Worm (Caenorhabditis elegans): ENCODE measurements around the gene T06C12.14.
"Not testable (repeated sequence)": the region's sequence is repeated elsewhere in the genome, so short reads cannot be mapped to it uniquely, and the experiment has no call there.

The T06C12.14 gene

DNA sequence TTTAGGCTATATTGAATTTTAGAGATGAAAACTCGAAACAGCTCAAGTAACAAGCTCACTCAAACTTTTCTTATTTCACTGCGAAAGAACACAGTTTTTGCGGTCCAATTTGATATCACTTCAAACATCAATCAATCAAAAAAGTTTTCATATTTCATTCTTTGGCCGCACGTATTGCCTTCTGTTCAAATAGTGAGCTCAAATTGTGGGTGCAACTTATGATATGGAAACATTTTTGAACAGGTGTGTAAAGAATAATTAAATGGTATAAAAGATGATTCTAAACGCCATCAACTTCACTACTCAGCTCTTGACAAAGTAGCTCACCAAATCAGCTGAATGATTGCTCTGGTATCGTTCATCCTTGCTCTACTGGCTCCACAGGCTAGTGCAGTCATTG is at the start of gene T06C12.14:
T06C12.14 (plus strand) TSS at position 301 of the 400 bp plus-strand sequence.
- no peak for TF ChIP-seq ztf-28 (GFP tag; IDR thresholded peaks at IDR 0.05)
- TF ChIP-seq ztf-6 (GFP tag; IDR thresholded peaks at IDR 0.05) = no peak
- no peak for TF ChIP-seq nfyb-1 (GFP tag; IDR thresholded peaks at IDR 0.05)
- no peak for TF ChIP-seq cebp-1 (GFP tag; IDR thresholded peaks at IDR 0.05)
- no peak for TF ChIP-seq cebp-1 (tag; optimal IDR thresholded peaks at IDR 0.05)
- no peak for TF ChIP-seq ztf-18 (tag; optimal IDR thresholded peaks at IDR 0.05)

DNA sequence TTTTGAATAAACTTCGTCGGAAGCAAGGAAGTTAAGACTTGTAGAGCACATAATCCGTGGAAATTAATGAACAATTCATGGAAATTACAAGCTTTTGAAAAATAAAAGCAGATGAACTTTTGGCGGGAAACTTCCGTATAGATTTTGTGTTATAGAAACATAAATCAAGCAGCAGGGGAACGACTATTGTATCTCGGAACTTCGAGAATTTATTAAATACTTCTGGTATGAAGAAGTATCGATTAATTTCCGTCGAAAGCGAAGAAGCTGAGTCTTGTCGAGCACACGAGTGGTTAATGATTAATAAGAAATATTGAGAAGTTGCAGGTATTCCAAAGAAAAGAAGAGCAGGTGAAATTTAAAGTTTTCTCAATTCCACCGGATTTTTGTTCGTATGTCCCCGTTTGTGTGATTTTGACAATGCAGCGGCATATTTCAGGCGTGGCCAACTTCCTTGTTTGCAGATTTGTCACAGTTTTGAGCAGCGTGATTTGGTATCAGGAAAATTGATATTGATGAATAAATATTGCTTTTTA is 49.5 kb upstream of the T06C12.14 start, which contains the start of gene srh-147:
srh-147 (minus strand) TSS at position 51 of the 536 bp plus-strand sequence.
- TF ChIP-seq unc-130 (GFP tag; optimal IDR thresholded peaks at IDR 0.05); egrh-3 (GFP tag; IDR thresholded peaks at IDR 0.05); sdz-38 (tag; optimal IDR thresholded peaks at IDR 0.05): not testable (repeated sequence)

DNA sequence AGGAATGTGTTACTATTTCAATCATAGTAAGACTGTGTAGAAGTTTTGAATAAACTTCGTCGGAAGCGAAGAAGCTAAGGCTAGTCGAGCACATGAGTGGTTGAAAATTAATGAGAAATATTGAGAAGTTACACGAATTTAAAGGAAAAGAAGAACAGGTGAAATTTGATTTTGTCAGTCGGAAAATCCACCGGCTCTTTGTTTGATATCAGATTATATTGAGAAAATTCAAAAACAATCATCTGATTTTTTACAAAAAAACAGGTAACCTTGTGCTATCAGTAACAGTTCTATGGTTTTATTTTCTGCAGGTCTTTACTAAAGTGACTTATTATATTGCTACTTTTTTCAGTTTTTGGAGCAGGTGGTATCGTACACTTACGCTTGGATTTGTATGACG is 41.5 kb upstream of the T06C12.14 start, which contains the start of gene srh-148:
srh-148 (minus strand) TSS at position 101 of the 400 bp plus-strand sequence.
- TF ChIP-seq aptf-3 (GFP tag; IDR thresholded peaks at IDR 0.05) (no peak), hsf-1 (GFP tag; IDR thresholded peaks at IDR 0.05) (no peak), mes-4 (tag; optimal IDR thresholded peaks at IDR 0.05) (no peak), egrh-3 (GFP tag; IDR thresholded peaks at IDR 0.05) (no peak), rec-8 (tag; optimal IDR thresholded peaks at IDR 0.05) (no peak), madf-8 (GFP tag; conservative IDR thresholded peaks at IDR 0.05) (no peak), lir-1 (GFP tag; conservative IDR thresholded peaks at IDR 0.05) (no peak), nhr-120 (GFP tag; IDR thresholded peaks at IDR 0.05) (no peak), efl-1 (GFP tag; optimal IDR thresholded peaks at IDR 0.05) (no peak), ztf-22 (GFP tag; optimal IDR thresholded peaks at IDR 0.05) (no peak), lag-1 (GFP tag; IDR thresholded peaks at IDR 0.05) (no peak), let-607 (tag; optimal IDR thresholded peaks at IDR 0.05) (no peak), fkh-3 (tag; optimal IDR thresholded peaks at IDR 0.05) (no peak), egl-18 (GFP tag; IDR thresholded peaks at IDR 0.05) (no peak), ztf-26 (tag; optimal IDR thresholded peaks at IDR 0.05) (no peak), die-1 (tag; optimal IDR thresholded peaks at IDR 0.05) (no peak), F57A8.1 (GFP tag; optimal IDR thresholded peaks at IDR 0.05) (no peak), hlh-12 (tag; optimal IDR thresholded peaks at IDR 0.05) (no peak), snpc-1.3 (tag; optimal IDR thresholded peaks at IDR 0.05; ENCODE audit: insufficient read depth) (no peak), B0035.1 (tag; optimal IDR thresholded peaks at IDR 0.05) (no peak)

DNA sequence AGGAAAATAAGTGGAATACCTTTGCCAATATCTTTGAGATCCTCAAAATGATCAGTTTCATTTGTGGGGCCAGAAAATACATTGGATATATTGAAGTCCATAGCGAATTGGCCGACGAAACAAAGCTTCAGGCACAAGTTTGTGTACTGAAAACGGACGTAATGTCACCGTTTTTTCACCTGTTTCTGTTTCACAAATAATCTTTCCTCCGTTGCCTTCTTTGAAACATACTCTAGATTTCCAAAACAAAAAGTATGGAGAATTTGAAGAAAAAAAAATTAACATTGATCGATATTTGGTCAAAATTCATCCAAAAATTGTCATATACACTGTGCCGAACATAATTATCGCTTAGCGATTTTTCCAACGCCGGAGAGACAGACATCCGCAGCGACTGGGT is 37.2 kb upstream of the T06C12.14 start, which contains the start of gene srz-12:
srz-12 (minus strand) TSS at position 101 of the 400 bp plus-strand sequence.
- no peak for TF ChIP-seq B0019.2 (GFP tag; conservative IDR thresholded peaks at IDR 0.05)
- no peak for TF ChIP-seq rec-8 (tag; optimal IDR thresholded peaks at IDR 0.05)
- TF ChIP-seq hmg-1.2 (GFP tag; IDR thresholded peaks at IDR 0.05) = no peak
- no peak for TF ChIP-seq gei-17 (GFP tag; optimal IDR thresholded peaks at IDR 0.05)
- no peak for TF ChIP-seq ceh-79 (tag; optimal IDR thresholded peaks at IDR 0.05)
- TF ChIP-seq ztf-6 (GFP tag; IDR thresholded peaks at IDR 0.05) = no peak
- no peak for TF ChIP-seq hmg-20 (GFP tag; IDR thresholded peaks at IDR 0.05)
- TF ChIP-seq pha-4 (tag; optimal IDR thresholded peaks at IDR 0.05) = no peak
- TF ChIP-seq attf-5 (GFP tag; optimal IDR thresholded peaks at IDR 0.05) = no peak
- TF ChIP-seq tlf-1 (GFP tag; optimal IDR thresholded peaks at IDR 0.05) = no peak
- no peak for TF ChIP-seq F49E8.2 (tag; optimal IDR thresholded peaks at IDR 0.05; ENCODE audit: insufficient read depth)
- TF ChIP-seq unc-130 (GFP tag; optimal IDR thresholded peaks at IDR 0.05) = no peak
- TF ChIP-seq ceh-58 (GFP tag; IDR thresholded peaks at IDR 0.05) = no peak
- TF ChIP-seq hlh-26 (GFP tag; conservative IDR thresholded peaks at IDR 0.05) = no peak
- TF ChIP-seq madf-6 (GFP tag; IDR thresholded peaks at IDR 0.05) = no peak
- no peak for TF ChIP-seq attf-3 (GFP tag; conservative IDR thresholded peaks at IDR 0.05)
- no peak for TF ChIP-seq rcor-1 (GFP tag; IDR thresholded peaks at IDR 0.05)
- no peak for TF ChIP-seq C06A6.2 (GFP tag; conservative IDR thresholded peaks at IDR 0.05)
- TF ChIP-seq sdz-38 (tag; optimal IDR thresholded peaks at IDR 0.05) = no peak
